Worm (Caenorhabditis elegans) whole organism, mixed stage, embryonic: ENCODE measurements around the gene npr-2.

Experiments used
- M03D4.4 ChIP-seq: sonication (generic microtip); optimal IDR thresholded peaks from 2 replicates; lab custom pipeline; 2017; ENCODE audit warnings: mild to moderate bottlenecking, missing genetic modification characterization, missing compliant biosample characterization
- ces-1 ChIP-seq: fragments of 150-350 bp; optimal IDR thresholded peaks from 2 replicates; lab custom pipeline; 2014; ENCODE audit warnings: missing biosample characterization, missing genetic modification reagents, missing genetic modification characterization
- elt-1 ChIP-seq: sonication (generic microtip); optimal IDR thresholded peaks from 2 replicates; lab custom pipeline; 2017; ENCODE audit warnings: missing genetic modification characterization, mild to moderate bottlenecking, missing compliant biosample characterization, antibody characterized with exemption, moderate library complexity, borderline replicate concordance; ENCODE audit not compliant: insufficient read depth
- elt-3 ChIP-seq: fragments of 150-350 bp; optimal IDR thresholded peaks from 2 replicates; lab custom pipeline; 2014; ENCODE audit warnings: missing biosample characterization, missing genetic modification characterization
- hlh-1 ChIP-seq: fragments of 150-350 bp; optimal IDR thresholded peaks from 2 replicates; lab custom pipeline; 2014; ENCODE audit warnings: missing biosample characterization, missing genetic modification reagents, missing genetic modification characterization
- lsy-2 ChIP-seq: fragments of 150-350 bp; optimal IDR thresholded peaks from 2 replicates; lab custom pipeline; 2014; ENCODE audit warnings: missing biosample characterization, missing genetic modification characterization
- mep-1 ChIP-seq: fragments of 150-350 bp; optimal IDR thresholded peaks from 2 replicates; lab custom pipeline; 2017; ENCODE audit warnings: missing biosample characterization, missing genetic modification reagents, missing genetic modification characterization, inconsistent platforms
- nhr-2 ChIP-seq: fragments of 150-350 bp; optimal IDR thresholded peaks from 2 replicates; lab custom pipeline; 2014; ENCODE audit warnings: missing biosample characterization, missing genetic modification characterization
- nhr-237 ChIP-seq: fragments of 150-350 bp; optimal IDR thresholded peaks from 2 replicates; lab custom pipeline; 2014; ENCODE audit warnings: missing biosample characterization, missing genetic modification characterization
- nhr-76 ChIP-seq: sonication (generic microtip); optimal IDR thresholded peaks from 2 replicates; lab custom pipeline; 2017; ENCODE audit warnings: missing biosample characterization, missing genetic modification characterization
- unc-62 ChIP-seq: fragments of 150-350 bp; optimal IDR thresholded peaks from 2 replicates; lab custom pipeline; 2014; ENCODE audit warnings: missing biosample characterization, missing genetic modification reagents, missing genetic modification characterization
- ztf-11 ChIP-seq: fragments of 150-350 bp; optimal IDR thresholded peaks from 2 replicates; lab custom pipeline; 2014; ENCODE audit warnings: missing biosample characterization, missing genetic modification characterization

DNA sequence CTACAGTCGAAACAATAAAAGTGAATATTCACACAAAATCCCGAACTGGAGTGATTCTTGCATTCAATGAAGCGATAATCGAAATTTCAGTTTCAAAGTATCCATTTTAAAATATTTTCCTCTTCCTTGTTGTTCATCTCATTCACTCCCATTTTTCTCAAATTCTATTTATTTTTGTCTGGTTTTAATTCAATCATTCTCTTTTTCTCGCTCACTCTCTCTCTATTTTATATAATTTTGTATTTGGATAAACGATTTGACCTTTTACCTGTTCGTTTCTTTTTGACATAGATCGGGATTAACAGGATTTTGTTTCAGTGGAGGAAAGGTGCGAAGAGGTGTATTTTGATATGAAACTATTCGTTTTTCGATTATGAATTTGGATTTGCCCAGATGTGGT, 33.9 kb downstream of the npr-2 start, which contains the start of gene T05A1.5:
- TF ChIP-seq nhr-76 (tag; lab: Kevin White, UChicago) = no peak
- TF ChIP-seq elt-3 (tag; lab: Kevin White, UChicago) = no peak
- no peak for TF ChIP-seq M03D4.4
- TF ChIP-seq lsy-2 (tag; lab: Kevin White, UChicago) = no peak
- TF ChIP-seq unc-62 (GFP tag; lab: Kevin White, UChicago) = no peak
- no peak for TF ChIP-seq mep-1 (tag; lab: Kevin White, UChicago)
- no peak for TF ChIP-seq hlh-1 (tag; lab: Kevin White, UChicago)
- TF ChIP-seq nhr-2 = no peak
- TF ChIP-seq ztf-11 (tag; lab: Kevin White, UChicago) = no peak
- no peak for TF ChIP-seq nhr-237 (tag; lab: Kevin White, UChicago)
- TF ChIP-seq elt-1 = no peak
- TF ChIP-seq ces-1 (GFP tag; lab: Kevin White, UChicago) = no peak
